3 worm cellular contexts compared by ENCODE assay signal in genomic region chrIV:16492327-16492726, ce11.
TF ChIP-seq lines count a peak whose summit lies in the region.

No protein-coding gene starts in this region.

TF ChIP-seq in whole organism, L1 larva, 84 proteins besides CTCF, POLR2A, EP300 and RAD21 (continued from another document and continues in another):
- TF ChIP-seq snu-23 (GFP tag; optimal IDR thresholded peaks at IDR 0.05; lab: Kevin White, UChicago) (peak; percentile 91), unc-30 (tag; optimal IDR thresholded peaks at IDR 0.05; lab: Kevin White, UChicago) (no peak), egl-13 (tag; optimal IDR thresholded peaks at IDR 0.05; lab: Kevin White, UChicago) (peak; percentile 75), nhr-76 (tag; optimal IDR thresholded peaks at IDR 0.05; lab: Kevin White, UChicago) (no peak), elt-2 (tag; optimal IDR thresholded peaks at IDR 0.05; lab: Kevin White, UChicago) (peak; percentile 47), jun-1 (tag; optimal IDR thresholded peaks at IDR 0.05; lab: Kevin White, UChicago) (peak; percentile 88), ceh-82 (tag; optimal IDR thresholded peaks at IDR 0.05; lab: Kevin White, UChicago) (peak; percentile 71 to 94 (median 85)), ceh-8 (GFP tag; optimal IDR thresholded peaks at IDR 0.05; lab: Kevin White, UChicago) (peak; percentile 58), sox-4 (tag; optimal IDR thresholded peaks at IDR 0.05; lab: Kevin White, UChicago) (peak; percentile 64), nhr-237 (tag; optimal IDR thresholded peaks at IDR 0.05; lab: Kevin White, UChicago) (peak; percentile 37), hlh-17 (GFP tag; optimal IDR thresholded peaks at IDR 0.05; lab: Kevin White, UChicago; ENCODE audit: borderline replicate concordance) (no peak), nhr-85 (tag; lab: Kevin White, UChicago) (peak; percentile 91), pag-3 (tag; optimal IDR thresholded peaks at IDR 0.05; lab: Kevin White, UChicago; ENCODE audit: borderline replicate concordance, insufficient read depth) (no peak), isw-1 (GFP tag; IDR thresholded peaks at IDR 0.05; lab: Robert Waterston, UW) (peak; percentile 61), pax-3 (tag; optimal IDR thresholded peaks at IDR 0.05; lab: Kevin White, UChicago) (no peak), Y116A8C.19 (tag; optimal IDR thresholded peaks at IDR 0.05; lab: Kevin White, UChicago; ENCODE audit: borderline replicate concordance) (no peak), ceh-63 (GFP tag; optimal IDR thresholded peaks at IDR 0.05; lab: Kevin White, UChicago) (no peak), ceh-90 (tag; optimal IDR thresholded peaks at IDR 0.05; lab: Kevin White, UChicago) (no peak), unc-62 (GFP tag; optimal IDR thresholded peaks at IDR 0.05; lab: Kevin White, UChicago) (no peak), unc-86 (tag; optimal IDR thresholded peaks at IDR 0.05; lab: Kevin White, UChicago) (peak; percentile 86), nhr-19 (GFP tag; conservative IDR thresholded peaks at IDR 0.05; lab: Robert Waterston, UW) (peak; percentile 74), aha-1 (tag; optimal IDR thresholded peaks at IDR 0.05; lab: Kevin White, UChicago) (peak; percentile 41), nhr-28 (tag; optimal IDR thresholded peaks at IDR 0.05; lab: Kevin White, UChicago) (no peak), irx-1 (tag; optimal IDR thresholded peaks at IDR 0.05; lab: Kevin White, UChicago) (peak; percentile 4), lin-15B (tag; optimal IDR thresholded peaks at IDR 0.05; lab: Kevin White, UChicago) (no peak), zip-4 (GFP tag; optimal IDR thresholded peaks at IDR 0.05; lab: Kevin White, UChicago) (no peak), alr-1 (tag; optimal IDR thresholded peaks at IDR 0.05; lab: Kevin White, UChicago; ENCODE audit: borderline replicate concordance) (no peak), skn-1 (tag; optimal IDR thresholded peaks at IDR 0.05; lab: Kevin White, UChicago) (peak; percentile 55), mdl-1 (tag; optimal IDR thresholded peaks at IDR 0.05; lab: Kevin White, UChicago) (peak in 1 of 2 experiments; percentile 75), nhr-11 (tag; optimal IDR thresholded peaks at IDR 0.05; lab: Kevin White, UChicago) (no peak), mep-1 (tag; optimal IDR thresholded peaks at IDR 0.05; lab: Kevin White, UChicago) (peak; percentile 81), nhr-20 (tag; optimal IDR thresholded peaks at IDR 0.05; lab: Kevin White, UChicago) (peak; percentile 91), tlp-1 (tag; optimal IDR thresholded peaks at IDR 0.05; lab: Kevin White, UChicago) (no peak), egl-27 (tag; optimal IDR thresholded peaks at IDR 0.05; lab: Kevin White, UChicago) (peak in 1 of 2 experiments; percentile 14), nhr-12 (tag; optimal IDR thresholded peaks at IDR 0.05; lab: Kevin White, UChicago) (no peak), tbx-2 (tag; optimal IDR thresholded peaks at IDR 0.05; lab: Kevin White, UChicago) (peak; percentile 84), swsn-7 (tag; optimal IDR thresholded peaks at IDR 0.05; lab: Kevin White, UChicago) (peak; percentile 89), fkh-4 (tag; optimal IDR thresholded peaks at IDR 0.05; lab: Kevin White, UChicago; ENCODE audit: borderline replicate concordance) (peak; percentile 36), mef-2 (tag; optimal IDR thresholded peaks at IDR 0.05; lab: Kevin White, UChicago) (peak; percentile 60), blmp-1 (tag; optimal IDR thresholded peaks at IDR 0.05; lab: Kevin White, UChicago) (peak; percentile 80), lin-35 (GFP tag; optimal IDR thresholded peaks at IDR 0.05; lab: Kevin White, UChicago) (peak; percentile 68 to 73), fos-1 (tag; optimal IDR thresholded peaks at IDR 0.05; lab: Kevin White, UChicago) (peak; percentile 90), xbp-1 (tag; optimal IDR thresholded peaks at IDR 0.05; lab: Kevin White, UChicago) (peak; percentile 73)

TF ChIP-seq in whole organism, L3 larva, 47 proteins besides CTCF, POLR2A, EP300 and RAD21 (continued from another document):
- no peak for TF ChIP-seq elt-1 (tag; optimal IDR thresholded peaks at IDR 0.05; lab: Kevin White, UChicago)
- TF ChIP-seq fkh-10 (GFP tag; optimal IDR thresholded peaks at IDR 0.05; lab: Kevin White, UChicago): no peak
- TF ChIP-seq egl-27 (tag; optimal IDR thresholded peaks at IDR 0.05; lab: Kevin White, UChicago): peak; percentile 46
- TF ChIP-seq ceh-16 (tag; optimal IDR thresholded peaks at IDR 0.05; lab: Kevin White, UChicago): no peak
- TF ChIP-seq egl-5 (tag; optimal IDR thresholded peaks at IDR 0.05; lab: Kevin White, UChicago): peak; percentile 74
- TF ChIP-seq ceh-9 (tag; optimal IDR thresholded peaks at IDR 0.05; lab: Kevin White, UChicago): no peak
- TF ChIP-seq daf-12 (tag; optimal IDR thresholded peaks at IDR 0.05; lab: Kevin White, UChicago): no peak
- peak; percentile 20 for TF ChIP-seq pqm-1 (tag; optimal IDR thresholded peaks at IDR 0.05; lab: Kevin White, UChicago)
- TF ChIP-seq nhr-43 (tag; optimal IDR thresholded peaks at IDR 0.05; lab: Kevin White, UChicago; ENCODE audit: poor library complexity, severe bottlenecking): peak; percentile 47
- TF ChIP-seq aly-2 (tag; optimal IDR thresholded peaks at IDR 0.05; lab: Kevin White, UChicago): peak; percentile 1
- TF ChIP-seq mdl-1 (tag; optimal IDR thresholded peaks at IDR 0.05; lab: Kevin White, UChicago): peak; percentile 38
- TF ChIP-seq elt-2 (tag; optimal IDR thresholded peaks at IDR 0.05; lab: Kevin White, UChicago): peak; percentile 76
- TF ChIP-seq nhr-67 (tag; optimal IDR thresholded peaks at IDR 0.05; lab: Kevin White, UChicago): no peak
- peak; percentile 64 for TF ChIP-seq snpc-4 (tag; optimal IDR thresholded peaks at IDR 0.05; lab: Kevin White, UChicago)
- TF ChIP-seq zag-1 (tag; optimal IDR thresholded peaks at IDR 0.05; lab: Kevin White, UChicago): peak; percentile 14
- TF ChIP-seq ZK546.5 (tag; optimal IDR thresholded peaks at IDR 0.05; lab: Kevin White, UChicago): no peak
- TF ChIP-seq nhr-237 (tag; optimal IDR thresholded peaks at IDR 0.05; lab: Kevin White, UChicago): no peak
- TF ChIP-seq nhr-23 (tag; optimal IDR thresholded peaks at IDR 0.05; lab: Kevin White, UChicago): peak; percentile 85
- TF ChIP-seq unc-62 (GFP tag; optimal IDR thresholded peaks at IDR 0.05; lab: Kevin White, UChicago): peak; percentile 89
- TF ChIP-seq sea-2 (GFP tag; optimal IDR thresholded peaks at IDR 0.05; lab: Kevin White, UChicago): peak; percentile 75
- TF ChIP-seq nhr-11 (tag; optimal IDR thresholded peaks at IDR 0.05; lab: Kevin White, UChicago): peak; percentile 35
- peak; percentile 71 for TF ChIP-seq fos-1 (tag; optimal IDR thresholded peaks at IDR 0.05; lab: Kevin White, UChicago)
- peak; percentile 79 for TF ChIP-seq pha-4 (tag; optimal IDR thresholded peaks at IDR 0.05; lab: Kevin White, UChicago)

TF ChIP-seq in whole organism, young adult, 124 proteins besides CTCF, POLR2A, EP300 and RAD21 (continued from another document):
- peak; percentile 78 for TF ChIP-seq egrh-3 (GFP tag; IDR thresholded peaks at IDR 0.05; lab: Robert Waterston, UW)
- no peak for TF ChIP-seq F33H1.4 (GFP tag; IDR thresholded peaks at IDR 0.05; lab: Robert Waterston, UW)
- TF ChIP-seq tlf-1 (GFP tag; optimal IDR thresholded peaks at IDR 0.05; lab: Kevin White, UChicago): peak; percentile 33
- TF ChIP-seq F57A8.1 (GFP tag; optimal IDR thresholded peaks at IDR 0.05; lab: Kevin White, UChicago): no peak
- TF ChIP-seq cebp-1 (GFP tag; IDR thresholded peaks at IDR 0.05; lab: Robert Waterston, UW): peak; percentile 55; the same call in 1 of the 2 replicates
- TF ChIP-seq cebp-1 (tag; optimal IDR thresholded peaks at IDR 0.05; lab: Kevin White, UChicago): peak; percentile 89
- peak; percentile 30 for TF ChIP-seq gei-17 (GFP tag; optimal IDR thresholded peaks at IDR 0.05; lab: Kevin White, UChicago)
- TF ChIP-seq pbrm-1 (GFP tag; IDR thresholded peaks at IDR 0.05; lab: Robert Waterston, UW): peak; percentile 86
- TF ChIP-seq pha-4 (tag; optimal IDR thresholded peaks at IDR 0.05; lab: Kevin White, UChicago): no peak
- TF ChIP-seq athp-1 (tag; optimal IDR thresholded peaks at IDR 0.05; lab: Kevin White, UChicago): no peak
- TF ChIP-seq F23B12.7 (tag; optimal IDR thresholded peaks at IDR 0.05; lab: Kevin White, UChicago; ENCODE audit: insufficient read depth): peak; percentile 11
- TF ChIP-seq F55B11.4 (tag; optimal IDR thresholded peaks at IDR 0.05; lab: Kevin White, UChicago; ENCODE audit: borderline replicate concordance, insufficient read depth): no peak
- peak; percentile 55 for TF ChIP-seq chd-7 (tag; optimal IDR thresholded peaks at IDR 0.05; lab: Kevin White, UChicago)
- peak; percentile 46 for TF ChIP-seq ets-4 (GFP tag; optimal IDR thresholded peaks at IDR 0.05; lab: Kevin White, UChicago)
- TF ChIP-seq dox-1 (GFP tag; IDR thresholded peaks at IDR 0.05; lab: Robert Waterston, UW): peak; percentile 80
- no peak for TF ChIP-seq lsy-27 (tag; optimal IDR thresholded peaks at IDR 0.05; lab: Kevin White, UChicago; ENCODE audit: borderline replicate concordance, insufficient read depth)
- peak; percentile 95 for TF ChIP-seq hmg-1.2 (GFP tag; IDR thresholded peaks at IDR 0.05; lab: Robert Waterston, UW)
- no peak for TF ChIP-seq D2030.7 (GFP tag; IDR thresholded peaks at IDR 0.05; lab: Robert Waterston, UW)
- TF ChIP-seq let-607 (tag; optimal IDR thresholded peaks at IDR 0.05; lab: Kevin White, UChicago): peak in 1 of 2 experiments; percentile 48
- TF ChIP-seq somi-1 (GFP tag; optimal IDR thresholded peaks at IDR 0.05; lab: Kevin White, UChicago): peak; percentile 1
- TF ChIP-seq atf-7 (tag; optimal IDR thresholded peaks at IDR 0.05; lab: Kevin White, UChicago): peak; percentile 72
- TF ChIP-seq mcd-1 (GFP tag; IDR thresholded peaks at IDR 0.05; lab: Robert Waterston, UW): peak; percentile 59
- TF ChIP-seq madf-6 (GFP tag; IDR thresholded peaks at IDR 0.05; lab: Robert Waterston, UW): no peak
- TF ChIP-seq xnd-1 (tag; optimal IDR thresholded peaks at IDR 0.05; lab: Kevin White, UChicago): no peak
- TF ChIP-seq snpc-4 (GFP tag; optimal IDR thresholded peaks at IDR 0.05; lab: Kevin White, UChicago): peak; percentile 39
- TF ChIP-seq snpc-4 (tag; optimal IDR thresholded peaks at IDR 0.05; lab: Kevin White, UChicago): peak in 3 of 4 experiments; percentile 65 to 76 (median 72)
- peak; percentile 66; the same call in 1 of the 2 replicates for TF ChIP-seq K11D2.4 (GFP tag; IDR thresholded peaks at IDR 0.05; lab: Robert Waterston, UW)
- peak; percentile 53 for TF ChIP-seq die-1 (tag; optimal IDR thresholded peaks at IDR 0.05; lab: Kevin White, UChicago)
- TF ChIP-seq tbp1 (GFP tag; optimal IDR thresholded peaks at IDR 0.05; lab: Kevin White, UChicago): peak; percentile 50
- TF ChIP-seq mel-28 (tag; optimal IDR thresholded peaks at IDR 0.05; lab: Kevin White, UChicago; ENCODE audit: borderline replicate concordance): peak; percentile 23
- TF ChIP-seq attf-3 (GFP tag; conservative IDR thresholded peaks at IDR 0.05; lab: Robert Waterston, UW): 0 out of 2 replicates have a peak, but pooled peaks have one; percentile 34
- peak; percentile 23 for TF ChIP-seq snpc-1.3 (tag; optimal IDR thresholded peaks at IDR 0.05; lab: Kevin White, UChicago; ENCODE audit: insufficient read depth)
- no peak for TF ChIP-seq F57C9.4 (tag; optimal IDR thresholded peaks at IDR 0.05; lab: Kevin White, UChicago)
- TF ChIP-seq lir-1 (GFP tag; conservative IDR thresholded peaks at IDR 0.05; lab: Robert Waterston, UW): peak; percentile 93
- peak; percentile 89 for TF ChIP-seq lin-40 (tag; optimal IDR thresholded peaks at IDR 0.05; lab: Kevin White, UChicago)
- TF ChIP-seq egl-44 (GFP tag; IDR thresholded peaks at IDR 0.05; lab: Robert Waterston, UW): peak; percentile 83
- peak; percentile 74; the same call in 1 of the 2 replicates for TF ChIP-seq ekl-4 (GFP tag; IDR thresholded peaks at IDR 0.05; lab: Robert Waterston, UW)
- peak; percentile 89 for TF ChIP-seq madf-10 (tag; optimal IDR thresholded peaks at IDR 0.05; lab: Kevin White, UChicago)
- TF ChIP-seq ZK185.1 (tag; optimal IDR thresholded peaks at IDR 0.05; lab: Kevin White, UChicago; ENCODE audit: poor library complexity, severe bottlenecking): peak; percentile 63
